Fruit fly (Drosophila melanogaster) whole organism, embryonic: ENCODE measurements around the gene CG17221.
A peak's percentile ranks its signal among the peaks of the same experiment; 100 is the strongest.

Source experiments
- Blimp-1 ChIP-seq: fragments of 200-800 bp; sonication (Bioruptor generic); optimal IDR thresholded peaks from 3 replicates; lab custom pipeline; 2018; ENCODE audit warnings: missing biosample characterization, missing genetic modification characterization, mild to moderate bottlenecking, moderate library complexity, missing genetic modification reagents
- BtbVII ChIP-seq: fragments of 200-800 bp; sonication (Bioruptor generic); optimal IDR thresholded peaks from 3 replicates; lab custom pipeline; 2017; ENCODE audit warnings: missing biosample characterization, mild to moderate bottlenecking, missing genetic modification characterization
- CG10565 ChIP-seq: fragments of 200-800 bp; sonication (Bioruptor generic); optimal IDR thresholded peaks from 3 replicates; lab custom pipeline; 2016; ENCODE audit warnings: missing biosample characterization, mild to moderate bottlenecking, missing genetic modification characterization
- CG11560 ChIP-seq: fragments of 200-800 bp; sonication (Bioruptor generic); IDR thresholded peaks from 3 replicates; pipeline ENCODE4 v1.3.6; 2022; ENCODE audit warnings: missing biosample characterization, missing genetic modification characterization
- CG16863 ChIP-seq: fragments of 200-800 bp; sonication (Bioruptor generic); optimal IDR thresholded peaks from 3 replicates; lab custom pipeline; 2016; ENCODE audit warnings: missing biosample characterization, missing genetic modification characterization
- CG17802 ChIP-seq: fragments of 200-800 bp; sonication (Bioruptor generic); optimal IDR thresholded peaks from 2 replicates; lab custom pipeline; 2018; ENCODE audit warnings: missing biosample characterization, mild to moderate bottlenecking, missing genetic modification characterization, moderate library complexity
- CG18476 ChIP-seq: fragments of 200-800 bp; sonication (Bioruptor generic); optimal IDR thresholded peaks from 2 replicates; lab custom pipeline; 2016; ENCODE audit warnings: missing biosample characterization, mild to moderate bottlenecking, missing genetic modification characterization
- CG18599 ChIP-seq: fragments of 200-800 bp; sonication (Bioruptor generic); optimal IDR thresholded peaks from 3 replicates; lab custom pipeline; 2017; ENCODE audit warnings: missing biosample characterization, missing genetic modification characterization, mild to moderate bottlenecking, moderate library complexity, missing genetic modification reagents
- CG2712 ChIP-seq: fragments of 200-800 bp; optimal IDR thresholded peaks from 3 replicates; lab custom pipeline; 2019; ENCODE audit warnings: missing biosample characterization, mild to moderate bottlenecking, missing genetic modification characterization, moderate library complexity
- CG3726 ChIP-seq: fragments of 200-800 bp; sonication (Bioruptor generic); IDR thresholded peaks from 3 replicates; pipeline ENCODE4, ENCODE4 v1.3.6; 2022; ENCODE audit warnings: missing biosample characterization, missing genetic modification characterization
- CG7271 ChIP-seq: fragments of 200-800 bp; sonication (Bioruptor generic); optimal IDR thresholded peaks from 2 replicates; lab custom pipeline; 2018; ENCODE audit warnings: missing biosample characterization, mild to moderate bottlenecking, missing genetic modification characterization, moderate library complexity
- CG7357 ChIP-seq: fragments of 200-800 bp; sonication (Bioruptor generic); IDR thresholded peaks from 3 replicates; pipeline ENCODE4 v1.3.6; 2022; ENCODE audit warnings: missing biosample characterization, missing genetic modification characterization
- CG7963 ChIP-seq: fragments of 200-800 bp; sonication (Bioruptor generic); IDR thresholded peaks from 3 replicates; pipeline ENCODE4 v1.3.6; 2022; ENCODE audit warnings: missing biosample characterization, missing genetic modification characterization; ENCODE audit not compliant: partially characterized antibody
- Camta ChIP-seq: fragments of 200-800 bp; sonication (Bioruptor generic); optimal IDR thresholded peaks from 2 replicates; lab custom pipeline; 2016; ENCODE audit warnings: missing biosample characterization, missing genetic modification characterization
- D19A ChIP-seq: fragments of 200-800 bp; optimal IDR thresholded peaks from 3 replicates; lab custom pipeline; 2019; ENCODE audit warnings: missing biosample characterization, mild to moderate bottlenecking, missing genetic modification characterization, moderate library complexity
- Dad ChIP-seq: fragments of 200-800 bp; sonication (Bioruptor generic); optimal IDR thresholded peaks from 3 replicates; lab custom pipeline; 2016; ENCODE audit warnings: missing biosample characterization, missing genetic modification characterization
- Dip3 ChIP-seq: fragments of 200-800 bp; sonication (Bioruptor generic); optimal IDR thresholded peaks from 3 replicates; lab custom pipeline; 2016; ENCODE audit warnings: missing biosample characterization, missing genetic modification characterization
- Dref ChIP-seq: fragments of 200-800 bp; sonication (Bioruptor generic); IDR thresholded peaks from 2 replicates; pipeline ENCODE4 v1.3.6; 2022; ENCODE audit warnings: missing biosample characterization, missing genetic modification characterization
- E2f1 ChIP-seq: fragments of 200-800 bp; sonication (Bioruptor generic); IDR thresholded peaks from 2 replicates; pipeline ENCODE4 v1.3.6; 2022; ENCODE audit warnings: missing biosample characterization, missing genetic modification characterization
- H15 ChIP-seq: fragments of 200-800 bp; sonication (Bioruptor generic); IDR thresholded peaks from 3 replicates; pipeline ENCODE4 v1.3.6; 2022; ENCODE audit warnings: missing biosample characterization, missing genetic modification characterization
- NFAT ChIP-seq: fragments of 200-800 bp; sonication (Bioruptor generic); IDR thresholded peaks from 2 replicates; pipeline ENCODE4 v1.3.6; 2022; ENCODE audit warnings: missing biosample characterization, missing genetic modification characterization
- Nf-YA ChIP-seq: fragments of 200-800 bp; sonication (Bioruptor generic); IDR thresholded peaks from 2 replicates; pipeline ENCODE4 v1.3.6; 2022; ENCODE audit warnings: missing biosample characterization, missing genetic modification characterization
- Oaz ChIP-seq: fragments of 200-800 bp; sonication (Bioruptor generic); IDR thresholded peaks from 2 replicates; pipeline ENCODE4 v1.3.6; 2022; ENCODE audit warnings: missing biosample characterization, missing genetic modification characterization
- Optix ChIP-seq: fragments of 200-800 bp; sonication (Bioruptor generic); IDR thresholded peaks from 3 replicates; pipeline ENCODE4 v1.3.6; 2022; ENCODE audit warnings: missing biosample characterization, missing genetic modification characterization
- Poxn ChIP-seq: fragments of 200-800 bp; sonication (Bioruptor generic); IDR thresholded peaks from 2 replicates; pipeline ENCODE4 v1.3.6; 2022; ENCODE audit warnings: missing biosample characterization, missing genetic modification characterization
- Scr ChIP-seq: fragments of 200-800 bp; sonication (Bioruptor generic); IDR thresholded peaks from 2 replicates; pipeline ENCODE4 v1.3.6; 2022; ENCODE audit warnings: missing biosample characterization, missing genetic modification characterization; ENCODE audit not compliant: partially characterized antibody
- Six4 ChIP-seq: fragments of 200-800 bp; sonication (Bioruptor generic); optimal IDR thresholded peaks from 2 replicates; lab custom pipeline; 2016; ENCODE audit warnings: missing biosample characterization, missing genetic modification characterization
- Xrp1 ChIP-seq: fragments of 200-800 bp; sonication (Bioruptor generic); IDR thresholded peaks from 2 replicates; pipeline ENCODE4 v1.3.6; 2022; ENCODE audit warnings: missing biosample characterization, missing genetic modification characterization
- amos ChIP-seq: fragments of 200-800 bp; sonication (Bioruptor generic); IDR thresholded peaks from 2 replicates; pipeline ENCODE4 v1.3.6; 2022; ENCODE audit warnings: missing biosample characterization, missing genetic modification characterization; ENCODE audit not compliant: partially characterized antibody
- ara ChIP-seq: fragments of 200-800 bp; sonication (Bioruptor generic); IDR thresholded peaks from 2 replicates; pipeline ENCODE4 v1.3.6; 2022; ENCODE audit warnings: missing biosample characterization, missing genetic modification characterization
- ase ChIP-seq: fragments of 200-800 bp; sonication (Bioruptor generic); IDR thresholded peaks from 3 replicates; pipeline ENCODE4 v1.3.6; 2022; ENCODE audit warnings: missing biosample characterization, missing genetic modification characterization
- bowl ChIP-seq: fragments of 200-800 bp; sonication (Bioruptor generic); IDR thresholded peaks from 2 replicates; pipeline ENCODE4 v1.3.6; 2022; ENCODE audit warnings: missing biosample characterization, missing genetic modification characterization
- br ChIP-seq: fragments of >200 bp; optimal IDR thresholded peaks from 2 replicates; lab custom pipeline; 2017
- cwo ChIP-seq: fragments of 200-800 bp; sonication (Bioruptor generic); optimal IDR thresholded peaks from 3 replicates; lab custom pipeline; 2017; ENCODE audit warnings: missing biosample characterization, missing genetic modification characterization, mild to moderate bottlenecking, moderate library complexity, missing genetic modification reagents
- dmrt99B ChIP-seq: fragments of 200-800 bp; sonication (Bioruptor generic); optimal IDR thresholded peaks from 2 replicates; lab custom pipeline; 2018; ENCODE audit warnings: missing biosample characterization, mild to moderate bottlenecking, missing genetic modification characterization, moderate library complexity
- emc ChIP-seq: fragments of 200-800 bp; sonication (Bioruptor generic); optimal IDR thresholded peaks from 2 replicates; lab custom pipeline; 2016; ENCODE audit warnings: missing biosample characterization, missing genetic modification characterization
- esg ChIP-seq: fragments of 200-800 bp; sonication (Bioruptor generic); conservative IDR thresholded peaks from 2 replicates; pipeline ENCODE4 v1.3.6; 2022; ENCODE audit warnings: missing biosample characterization, missing genetic modification characterization
- exex ChIP-seq: fragments of 200-800 bp; sonication (Bioruptor generic); optimal IDR thresholded peaks from 4 replicates; lab custom pipeline; 2018; ENCODE audit warnings: missing biosample characterization, mild to moderate bottlenecking, missing genetic modification characterization, moderate library complexity
- fd96Cb ChIP-seq: fragments of 200-800 bp; sonication (Bioruptor generic); optimal IDR thresholded peaks from 2 replicates; lab custom pipeline; 2018; ENCODE audit warnings: missing biosample characterization, mild to moderate bottlenecking, missing genetic modification characterization, moderate library complexity
- grn ChIP-seq: fragments of 200-800 bp; sonication (Bioruptor generic); optimal IDR thresholded peaks from 3 replicates; lab custom pipeline; 2017; ENCODE audit warnings: missing biosample characterization, missing genetic modification characterization
- lbe ChIP-seq: fragments of 200-800 bp; sonication (Bioruptor generic); optimal IDR thresholded peaks from 2 replicates; lab custom pipeline; 2016; ENCODE audit warnings: missing biosample characterization, mild to moderate bottlenecking, missing genetic modification characterization
- lilli ChIP-seq: fragments of 200-800 bp; sonication (Bioruptor generic); optimal IDR thresholded peaks from 3 replicates; lab custom pipeline; 2016; ENCODE audit warnings: missing biosample characterization, missing genetic modification characterization
- lola ChIP-seq, 3 experiments: fragments of >200 bp in 2 of 3; fragments of 200-800 bp in 1 of 3; sonication (Bioruptor generic) in 1 of 3; optimal IDR thresholded peaks; 2 replicates each; lab custom pipeline; 2017 to 2019; ENCODE audit warnings: missing biosample characterization in 3 of 3, missing genetic modification characterization in 3 of 3, mild to moderate bottlenecking in 1 of 3, moderate library complexity in 1 of 3
- org-1 ChIP-seq: fragments of 200-800 bp; sonication (Bioruptor generic); optimal IDR thresholded peaks from 2 replicates; lab custom pipeline; 2017; ENCODE audit warnings: missing biosample characterization, missing genetic modification characterization
- pb ChIP-seq: fragments of 200-800 bp; sonication (Bioruptor generic); optimal IDR thresholded peaks from 3 replicates; lab custom pipeline; 2016; ENCODE audit warnings: missing biosample characterization, missing genetic modification characterization
- row ChIP-seq: fragments of 200-800 bp; sonication (Bioruptor generic); IDR thresholded peaks from 3 replicates; pipeline ENCODE4 v1.3.6; 2022; ENCODE audit warnings: missing biosample characterization, missing genetic modification characterization
- schlank ChIP-seq: fragments of 200-800 bp; sonication (Bioruptor generic); optimal IDR thresholded peaks from 2 replicates; lab custom pipeline; 2018; ENCODE audit warnings: missing biosample characterization, mild to moderate bottlenecking, missing genetic modification characterization
- sd ChIP-seq: fragments of 200-800 bp; sonication (Bioruptor generic); optimal IDR thresholded peaks from 3 replicates; lab custom pipeline; 2018; ENCODE audit warnings: missing biosample characterization, mild to moderate bottlenecking, missing genetic modification characterization, moderate library complexity
- sens ChIP-seq: fragments of 200-800 bp; sonication (Bioruptor generic); peaks from one replicate; lab custom pipeline; 2016; ENCODE audit warnings: missing biosample characterization, missing genetic modification characterization
- stwl ChIP-seq: fragments of 200-800 bp; sonication (Bioruptor generic); optimal IDR thresholded peaks from 3 replicates; lab custom pipeline; 2018; ENCODE audit warnings: missing biosample characterization, mild to moderate bottlenecking, missing genetic modification characterization, moderate library complexity
- zf30C ChIP-seq: fragments of 200-800 bp; sonication (Bioruptor generic); optimal IDR thresholded peaks from 3 replicates; lab custom pipeline; 2018; ENCODE audit warnings: missing biosample characterization, mild to moderate bottlenecking, missing genetic modification characterization

CG17221 gene

DNA sequence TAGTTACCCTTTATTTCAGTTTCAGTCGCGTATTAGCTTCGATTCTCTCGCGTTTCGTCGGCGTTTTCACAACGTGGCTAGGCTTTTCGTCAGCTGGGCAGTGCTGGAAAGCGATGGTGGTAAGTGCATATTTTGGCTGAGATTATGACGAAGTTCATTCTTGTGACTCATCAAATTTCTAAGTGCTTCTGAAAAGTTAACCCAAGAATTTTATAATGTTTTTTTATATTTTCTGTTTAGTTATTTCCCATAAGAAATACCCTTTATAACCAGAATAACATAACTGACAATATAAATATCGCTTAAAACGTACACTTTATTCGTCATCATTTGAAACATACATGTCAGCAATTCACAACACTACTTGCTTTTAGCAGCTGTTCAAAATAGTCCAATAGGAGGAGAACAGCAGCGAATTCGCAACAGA, 2.6 kb upstream of the CG17221 start, which contains the start of the genes CG17260 and SerRS (continued):
- TF ChIP-seq Xrp1, result peak; percentile 95
- peak; percentile 83 for TF ChIP-seq cwo (GFP tag; lab: Kevin White, UChicago)
- peak; percentile 67; the same call in 1 of the 2 replicates for TF ChIP-seq Nf-YA (GFP tag; lab: Robert Waterston, UW)
- TF ChIP-seq BtbVII (GFP tag; lab: Kevin White, UChicago), result peak; percentile 76
- TF ChIP-seq ase, result peak; percentile 92
- peak; percentile 67 for TF ChIP-seq Scr (GFP tag; lab: Robert Waterston, UW)
- TF ChIP-seq dmrt99B (tag; lab: Kevin White, UChicago), result no peak
- TF ChIP-seq Optix (GFP tag; lab: Robert Waterston, UW), result peak; percentile 70; the same call in 2 of the 3 replicates
- peak; percentile 80 for TF ChIP-seq emc (GFP tag; lab: Kevin White, UChicago)
- TF ChIP-seq sens (GFP tag; lab: Kevin White, UChicago), result peak; percentile 98
- TF ChIP-seq CG10565 (GFP tag; lab: Kevin White, UChicago), result peak; percentile 57
- TF ChIP-seq CG16863, result peak; percentile 88
- peak; percentile 80 for TF ChIP-seq schlank (tag; lab: Kevin White, UChicago)
- TF ChIP-seq pb, result peak; percentile 77
- TF ChIP-seq ara (GFP tag; lab: Robert Waterston, UW), result peak; percentile 86
- TF ChIP-seq lola (GFP tag; optimal IDR thresholded peaks at IDR 0.05; lab: Kevin White, UChicago), result peak in 1 of 3 experiments; percentile 87
- TF ChIP-seq Poxn (GFP tag; lab: Robert Waterston, UW), result peak; percentile 80
- TF ChIP-seq zf30C (GFP tag; lab: Kevin White, UChicago), result no peak
- peak; percentile 93 for TF ChIP-seq lbe
- peak; percentile 78; the same call in 2 of the 3 replicates for TF ChIP-seq CG3726 (GFP tag; lab: Robert Waterston, UW)
- peak; percentile 95 for TF ChIP-seq CG2712 (tag; lab: Kevin White, UChicago)
- TF ChIP-seq row (GFP tag; lab: Robert Waterston, UW), result peak; percentile 98
- TF ChIP-seq org-1 (GFP tag; lab: Kevin White, UChicago), result peak; percentile 84
- TF ChIP-seq CG11560 (tag; lab: Robert Waterston, UW), result peak; percentile 86
- TF ChIP-seq Camta, result peak; percentile 77
- TF ChIP-seq CG18599 (GFP tag; lab: Kevin White, UChicago), result peak; percentile 93
- TF ChIP-seq H15, result peak; percentile 86
- no peak for TF ChIP-seq CG7963 (GFP tag; lab: Robert Waterston, UW)
- TF ChIP-seq Blimp-1 (GFP tag; lab: Kevin White, UChicago), result no peak
- peak; percentile 97 for TF ChIP-seq Dip3 (GFP tag; lab: Kevin White, UChicago)
- TF ChIP-seq CG18476 (GFP tag; lab: Kevin White, UChicago), result peak; percentile 94
- peak; percentile 84 for TF ChIP-seq NFAT (GFP tag; lab: Robert Waterston, UW)
- peak; percentile 88 for TF ChIP-seq Six4
- peak; percentile 75 for TF ChIP-seq Oaz (GFP tag; lab: Robert Waterston, UW)
- no peak for TF ChIP-seq br (lab: Kevin White, UChicago)
- TF ChIP-seq sd (tag; lab: Kevin White, UChicago), result peak; percentile 93
- TF ChIP-seq lilli (GFP tag; lab: Kevin White, UChicago), result peak; percentile 97
- peak; percentile 88 for TF ChIP-seq fd96Cb (tag; lab: Kevin White, UChicago)
- peak; percentile 75 for TF ChIP-seq CG7271 (tag; lab: Kevin White, UChicago)
- peak; percentile 25; the same call in 1 of the 2 replicates for TF ChIP-seq Dref (GFP tag; lab: Robert Waterston, UW)
- peak; percentile 96 for TF ChIP-seq esg (GFP tag; lab: Robert Waterston, UW)
- TF ChIP-seq stwl, result peak; percentile 73
- peak; percentile 86 for TF ChIP-seq CG7357 (GFP tag; lab: Robert Waterston, UW)
- peak; percentile 72 for TF ChIP-seq exex (tag; lab: Kevin White, UChicago)
- no peak for TF ChIP-seq D19A (tag; lab: Kevin White, UChicago)
- peak; percentile 64 for TF ChIP-seq CG17802
- TF ChIP-seq E2f1 (GFP tag; lab: Robert Waterston, UW), result peak; percentile 93
- peak; percentile 26; the same call in 1 of the 2 replicates for TF ChIP-seq bowl (GFP tag; lab: Robert Waterston, UW)
- peak; percentile 61 for TF ChIP-seq grn (GFP tag; lab: Kevin White, UChicago)
- peak; percentile 22; the same call in 1 of the 2 replicates for TF ChIP-seq amos (GFP tag; lab: Robert Waterston, UW)
- TF ChIP-seq Dad (GFP tag; lab: Kevin White, UChicago), result peak; percentile 88
